Worm (Caenorhabditis elegans) whole organism, late embryonic: ENCODE data around the gene ctsa-1.1.

ENCODE experiments used
- C08G9.2 ChIP-seq: sonication (generic microtip); optimal IDR thresholded peaks from 2 replicates; lab custom pipeline; 2016; ENCODE audit warnings: mild to moderate bottlenecking, missing genetic modification characterization, moderate library complexity, missing compliant biosample characterization
- T23F11.4 ChIP-seq: fragments of 200-800 bp; sonication (Bioruptor generic); optimal IDR thresholded peaks from 2 replicates; lab custom pipeline; 2018; ENCODE audit warnings: mild to moderate bottlenecking, missing genetic modification characterization, missing compliant biosample characterization
- ama-1 ChIP-seq: fragments of 150-350 bp; optimal IDR thresholded peaks from 2 replicates; lab custom pipeline; 2014
- fkh-10 ChIP-seq: fragments of 150-350 bp; optimal IDR thresholded peaks from 2 replicates; lab custom pipeline; 2014; ENCODE audit warnings: missing biosample characterization, missing genetic modification reagents, missing genetic modification characterization
- hlh-13 ChIP-seq: fragments of 200-800 bp; sonication (Bioruptor generic); optimal IDR thresholded peaks from 2 replicates; lab custom pipeline; 2018; ENCODE audit warnings: mild to moderate bottlenecking, missing genetic modification characterization, missing compliant biosample characterization
- lin-11 ChIP-seq: fragments of 200-800 bp; sonication (Bioruptor generic); optimal IDR thresholded peaks from 2 replicates; lab custom pipeline; 2018; ENCODE audit warnings: mild to moderate bottlenecking, missing genetic modification characterization, missing compliant biosample characterization
- nhr-232 ChIP-seq: sonication (generic microtip); optimal IDR thresholded peaks from 2 replicates; lab custom pipeline; 2016; ENCODE audit warnings: missing genetic modification characterization, missing compliant biosample characterization
- pha-4 ChIP-seq: fragments of 150-350 bp; optimal IDR thresholded peaks from 2 replicates; lab custom pipeline; 2018; ENCODE audit warnings: missing biosample characterization, missing genetic modification reagents, missing genetic modification characterization
- sox-2 ChIP-seq: fragments of 200-800 bp; sonication (Bioruptor generic); IDR thresholded peaks from 2 replicates; pipeline ENCODE4 v1.3.6; 2022; ENCODE audit warnings: missing genetic modification reagents, missing genetic modification characterization, missing compliant biosample characterization
- ztf-16 ChIP-seq: sonication (generic microtip); optimal IDR thresholded peaks from 2 replicates; lab custom pipeline; 2017; ENCODE audit warnings: missing genetic modification characterization, missing compliant biosample characterization

- TF ChIP-seq fkh-10 (no peak), pha-4 (tag; lab: Kevin White, UChicago) (no peak), T23F11.4 (GFP tag; lab: Kevin White, UChicago) (no peak), nhr-232 (no peak), ama-1 (lab: Kevin White, UChicago) (no peak), ztf-16 (no peak), lin-11 (tag; lab: Kevin White, UChicago) (no peak), C08G9.2 (no peak), sox-2 (no peak), hlh-13 (GFP tag; lab: Kevin White, UChicago) (no peak)
These were observed 35.0 kb downstream of the ctsa-1.1 start for ce11 chrII:4772441-4772840.
